Fruit fly (Drosophila melanogaster) whole organism, wandering third instar larva: ENCODE data around the gene Pde6.

Source experiments
- Abd-B ChIP-seq: fragments of >200 bp; optimal IDR thresholded peaks from 2 replicates; lab custom pipeline; 2017; ENCODE audit warnings: missing biosample characterization, missing genetic modification characterization
- CG32264 ChIP-seq: fragments of 200-800 bp; sonication (Bioruptor generic); optimal IDR thresholded peaks from 2 replicates; lab custom pipeline; 2016; ENCODE audit warnings: missing biosample characterization, missing genetic modification characterization
- CG9705 ChIP-seq: fragments of 200-800 bp; sonication (Bioruptor generic); optimal IDR thresholded peaks from 2 replicates; lab custom pipeline; 2018; ENCODE audit warnings: missing biosample characterization, mild to moderate bottlenecking, missing genetic modification characterization
- CrebA ChIP-seq: fragments of 200-800 bp; sonication (Bioruptor generic); optimal IDR thresholded peaks from 2 replicates; lab custom pipeline; 2016; ENCODE audit warnings: missing biosample characterization, mild to moderate bottlenecking, missing genetic modification characterization, borderline replicate concordance
- Dfd ChIP-seq: fragments of >200 bp; optimal IDR thresholded peaks from 2 replicates; lab custom pipeline; 2017; ENCODE audit warnings: missing biosample characterization, missing genetic modification characterization
- Dif ChIP-seq: fragments of 200-275, 200-300 bp; sonication (Bioruptor generic); optimal IDR thresholded peaks from 2 replicates; lab custom pipeline; 2018; ENCODE audit warnings: missing biosample characterization, missing genetic modification characterization; ENCODE audit not compliant: partially characterized antibody
- GATAd ChIP-seq: sonication (Bioruptor generic); optimal IDR thresholded peaks from 2 replicates; lab custom pipeline; 2016; ENCODE audit warnings: missing biosample characterization, missing genetic modification characterization
- HLH106 ChIP-seq: fragments of 200-800 bp; optimal IDR thresholded peaks from 3 replicates; lab custom pipeline; 2019; ENCODE audit warnings: missing biosample characterization, mild to moderate bottlenecking, missing genetic modification characterization, moderate library complexity
- Hnf4 ChIP-seq: fragments of 200-800 bp; sonication (Bioruptor generic); optimal IDR thresholded peaks from 2 replicates; lab custom pipeline; 2016; ENCODE audit warnings: missing biosample characterization, mild to moderate bottlenecking, missing genetic modification characterization
- Hr78 ChIP-seq: fragments of >200 bp; optimal IDR thresholded peaks from 2 replicates; lab custom pipeline; 2017; ENCODE audit warnings: missing biosample characterization, missing genetic modification characterization
- Hr83 ChIP-seq: fragments of 200-300 bp; sonication (Bioruptor generic); optimal IDR thresholded peaks from 2 replicates; lab custom pipeline; 2016; ENCODE audit warnings: missing biosample characterization, mild to moderate bottlenecking, missing genetic modification characterization, moderate library complexity; ENCODE audit not compliant: poor library complexity, severe bottlenecking
- Jra ChIP-seq: sonication (Bioruptor generic); optimal IDR thresholded peaks from 2 replicates; lab custom pipeline; 2016; ENCODE audit warnings: missing biosample characterization, missing genetic modification characterization
- Mio ChIP-seq: sonication (Bioruptor generic); optimal IDR thresholded peaks from 2 replicates; lab custom pipeline; 2016; ENCODE audit warnings: missing biosample characterization, missing genetic modification characterization
- Myc ChIP-seq: fragments of >200 bp; optimal IDR thresholded peaks from 2 replicates; lab custom pipeline; 2017
- N ChIP-seq: fragments of >200 bp; optimal IDR thresholded peaks from 2 replicates; lab custom pipeline; 2018; ENCODE audit warnings: missing biosample characterization, missing external identifiers, missing genetic modification characterization
- OdsH ChIP-seq: fragments of 200-800 bp; sonication (Bioruptor generic); optimal IDR thresholded peaks from 2 replicates; lab custom pipeline; 2016; ENCODE audit warnings: missing biosample characterization, mild to moderate bottlenecking, missing genetic modification characterization
- Rel ChIP-seq, 2 experiments: fragments of 200-800 bp; sonication (Bioruptor generic) in 1 of 2; optimal IDR thresholded peaks; 2 replicates in 1 of 2; 3 replicates in 1 of 2; lab custom pipeline; 2016 to 2019; ENCODE audit warnings: mild to moderate bottlenecking in 2 of 2, missing biosample characterization in 2 of 2, missing genetic modification characterization in 2 of 2, moderate library complexity in 1 of 2
- Sp1 ChIP-seq: fragments of 200-800 bp; sonication (Bioruptor generic); optimal IDR thresholded peaks from 3 replicates; lab custom pipeline; 2019; ENCODE audit warnings: missing biosample characterization, mild to moderate bottlenecking, missing genetic modification characterization, moderate library complexity
- Vsx2 ChIP-seq: fragments of 200-300, 225-300 bp; sonication (Bioruptor generic); optimal IDR thresholded peaks from 2 replicates; lab custom pipeline; 2018; ENCODE audit warnings: missing biosample characterization, missing genetic modification characterization; ENCODE audit not compliant: partially characterized antibody
- br ChIP-seq: fragments of 200-800 bp; sonication (Bioruptor generic); optimal IDR thresholded peaks from 2 replicates; lab custom pipeline; 2016; ENCODE audit warnings: missing biosample characterization, missing genetic modification characterization
- brk ChIP-seq: fragments of 200-800 bp; sonication (Bioruptor generic); optimal IDR thresholded peaks from 2 replicates; lab custom pipeline; 2016; ENCODE audit warnings: missing biosample characterization, mild to moderate bottlenecking, missing genetic modification characterization
- dl ChIP-seq, 2 experiments: fragments of 175-275, 200-275 bp in 1 of 2; fragments of 200-275 bp in 1 of 2; sonication (Bioruptor generic); optimal IDR thresholded peaks; lab custom pipeline; 2018; ENCODE audit warnings: mild to moderate bottlenecking in 2 of 2, missing biosample characterization in 2 of 2, missing genetic modification characterization in 2 of 2, moderate library complexity in 2 of 2; ENCODE audit not compliant: partially characterized antibody in 2 of 2, insufficient read depth in 1 of 2
- dmrt93B ChIP-seq: fragments of 200-800 bp; sonication (Bioruptor generic); optimal IDR thresholded peaks from 2 replicates; lab custom pipeline; 2018; ENCODE audit warnings: missing biosample characterization, mild to moderate bottlenecking, missing genetic modification characterization
- dsf ChIP-seq: sonication (Bioruptor generic); optimal IDR thresholded peaks from 2 replicates; lab custom pipeline; 2016; ENCODE audit warnings: missing biosample characterization, missing genetic modification characterization, borderline replicate concordance
- ey ChIP-seq: fragments of 200-800 bp; sonication (Bioruptor generic); optimal IDR thresholded peaks from 2 replicates; lab custom pipeline; 2016; ENCODE audit warnings: missing biosample characterization, missing genetic modification characterization
- foxo ChIP-seq, 2 experiments: fragments of 200-800 bp; sonication (Bioruptor generic); optimal IDR thresholded peaks; 2 replicates in 1 of 2; 3 replicates in 1 of 2; lab custom pipeline; 2016 to 2017; ENCODE audit warnings: missing biosample characterization in 2 of 2, missing genetic modification characterization in 2 of 2
- fru ChIP-seq: fragments of 200-800 bp; sonication (Bioruptor generic); optimal IDR thresholded peaks from 3 replicates; lab custom pipeline; 2016; ENCODE audit warnings: missing biosample characterization, mild to moderate bottlenecking, missing genetic modification characterization
- h ChIP-seq: fragments of 200-800 bp; sonication (Bioruptor generic); optimal IDR thresholded peaks from 3 replicates; lab custom pipeline; 2016; ENCODE audit warnings: missing biosample characterization, mild to moderate bottlenecking, missing genetic modification characterization
- jim ChIP-seq: fragments of 175-275, 200-325 bp; sonication (Bioruptor generic); optimal IDR thresholded peaks from 2 replicates; lab custom pipeline; 2016; ENCODE audit warnings: missing biosample characterization, mild to moderate bottlenecking, missing genetic modification characterization
- lola ChIP-seq: fragments of >200 bp; optimal IDR thresholded peaks from 2 replicates; lab custom pipeline; 2017; ENCODE audit warnings: missing biosample characterization, missing genetic modification characterization
- pan ChIP-seq: fragments of >200 bp; optimal IDR thresholded peaks from 2 replicates; lab custom pipeline; 2017
- psq ChIP-seq: fragments of 200-800 bp; sonication (Bioruptor generic); optimal IDR thresholded peaks from 3 replicates; lab custom pipeline; 2017; ENCODE audit warnings: missing biosample characterization, mild to moderate bottlenecking, missing genetic modification characterization, moderate library complexity
- rgr ChIP-seq: fragments of 200-800 bp; sonication (Bioruptor generic); optimal IDR thresholded peaks from 3 replicates; lab custom pipeline; 2016; ENCODE audit warnings: missing biosample characterization, mild to moderate bottlenecking, missing genetic modification characterization
- sage ChIP-seq: fragments of 200-800 bp; sonication (Bioruptor generic); optimal IDR thresholded peaks from 2 replicates; lab custom pipeline; 2016; ENCODE audit warnings: missing biosample characterization, mild to moderate bottlenecking, missing genetic modification characterization
- sv ChIP-seq: fragments of 200-800 bp; sonication (Bioruptor generic); optimal IDR thresholded peaks from 3 replicates; lab custom pipeline; 2016; ENCODE audit warnings: missing biosample characterization, missing genetic modification characterization
- tai ChIP-seq: sonication (Bioruptor generic); optimal IDR thresholded peaks from 2 replicates; lab custom pipeline; 2016; ENCODE audit warnings: missing biosample characterization, missing genetic modification characterization
- usp ChIP-seq: fragments of >200 bp; optimal IDR thresholded peaks from 2 replicates; lab custom pipeline; 2017; ENCODE audit warnings: missing biosample characterization, missing genetic modification characterization
- woc ChIP-seq: sonication (Bioruptor generic); optimal IDR thresholded peaks from 2 replicates; lab custom pipeline; 2016; ENCODE audit warnings: missing biosample characterization, mild to moderate bottlenecking, missing genetic modification characterization

Gene Pde6

dm6 chr3R:14479623-14480194 is 78.4 kb downstream of the Pde6 start:
- TF ChIP-seq brk (GFP tag; lab: Kevin White, UChicago): no peak
- no peak for TF ChIP-seq woc (GFP tag; lab: Kevin White, UChicago)
- TF ChIP-seq ey (GFP tag; lab: Kevin White, UChicago): no peak
- no peak for TF ChIP-seq Hr78 (GFP tag; lab: Kevin White, UChicago)
- TF ChIP-seq tai (GFP tag; lab: Kevin White, UChicago): no peak
- no peak for TF ChIP-seq Rel (GFP tag; optimal IDR thresholded peaks at IDR 0.05; lab: Kevin White, UChicago)
- TF ChIP-seq Rel (tag; optimal IDR thresholded peaks at IDR 0.05; lab: Kevin White, UChicago): no peak
- no peak for TF ChIP-seq CrebA (GFP tag; lab: Kevin White, UChicago)
- no peak for TF ChIP-seq lola (GFP tag; lab: Kevin White, UChicago)
- peak; percentile 79 for TF ChIP-seq Hr83 (GFP tag; lab: Kevin White, UChicago)
- TF ChIP-seq sage (GFP tag; lab: Kevin White, UChicago): no peak
- TF ChIP-seq CG9705 (GFP tag; lab: Kevin White, UChicago): no peak
- no peak for TF ChIP-seq GATAd (GFP tag; lab: Kevin White, UChicago)
- no peak for TF ChIP-seq foxo (GFP tag; optimal IDR thresholded peaks at IDR 0.05; lab: Kevin White, UChicago)
- TF ChIP-seq psq (GFP tag; lab: Kevin White, UChicago): no peak
- no peak for TF ChIP-seq sv (GFP tag; lab: Kevin White, UChicago)
- TF ChIP-seq Hnf4 (GFP tag; lab: Kevin White, UChicago): peak; percentile 37
- no peak for TF ChIP-seq jim (GFP tag; lab: Kevin White, UChicago)
- TF ChIP-seq rgr (GFP tag; lab: Kevin White, UChicago): peak; percentile 17
- TF ChIP-seq Jra (GFP tag; lab: Kevin White, UChicago): no peak
- no peak for TF ChIP-seq Dif (GFP tag; lab: Kevin White, UChicago)
- no peak for TF ChIP-seq usp (GFP tag; lab: Kevin White, UChicago)
- no peak for TF ChIP-seq Myc (lab: Kevin White, UChicago)
- TF ChIP-seq dmrt93B (GFP tag; lab: Kevin White, UChicago): no peak
- no peak for TF ChIP-seq Sp1 (GFP tag; lab: Kevin White, UChicago)
- no peak for TF ChIP-seq HLH106
- TF ChIP-seq fru (GFP tag; lab: Kevin White, UChicago): no peak
- TF ChIP-seq pan (lab: Kevin White, UChicago): no peak
- TF ChIP-seq br (GFP tag; lab: Kevin White, UChicago): no peak
- TF ChIP-seq dsf: no peak
- TF ChIP-seq Vsx2 (GFP tag; lab: Kevin White, UChicago): no peak
- peak; percentile 20 for TF ChIP-seq OdsH (GFP tag; lab: Kevin White, UChicago)
- TF ChIP-seq Dfd (GFP tag; lab: Kevin White, UChicago): no peak
- no peak for TF ChIP-seq N (GFP tag; lab: Kevin White, UChicago)
- TF ChIP-seq Abd-B (GFP tag; lab: Kevin White, UChicago): no peak
- TF ChIP-seq CG32264: no peak
- peak; percentile 36 for TF ChIP-seq h (GFP tag; lab: Kevin White, UChicago)
- no peak for TF ChIP-seq dl (GFP tag; optimal IDR thresholded peaks at IDR 0.05; lab: Kevin White, UChicago; ENCODE audit: insufficient read depth in 1 of 2, partially characterized antibody in 2 of 2)
- no peak for TF ChIP-seq Mio (GFP tag; lab: Kevin White, UChicago)

dm6 chr3R:14478438-14479033 is 79.6 kb downstream of the Pde6 start:
- TF ChIP-seq Hr83 (GFP tag; lab: Kevin White, UChicago) (no peak), Mio (GFP tag; lab: Kevin White, UChicago) (no peak), Dfd (GFP tag; lab: Kevin White, UChicago) (no peak), usp (GFP tag; lab: Kevin White, UChicago) (no peak), sage (GFP tag; lab: Kevin White, UChicago) (no peak), Dif (GFP tag; lab: Kevin White, UChicago) (no peak), lola (GFP tag; lab: Kevin White, UChicago) (no peak), h (GFP tag; lab: Kevin White, UChicago) (no peak)
- TF ChIP-seq, all 38 proteins: peak for 0
